Worm (Caenorhabditis elegans) whole organism, L4 larva: ENCODE measurements around the gene ZK177.2.

ENCODE experiments used
- D1046.2 ChIP-seq: fragments of 200-800 bp; sonication (Bioruptor generic); IDR thresholded peaks from 2 replicates; pipeline ENCODE4 v1.3.6; 2022; ENCODE audit warnings: missing genetic modification characterization, missing compliant biosample characterization
- F10B5.3 ChIP-seq: sonication (generic microtip); optimal IDR thresholded peaks from 2 replicates; lab custom pipeline; 2016; ENCODE audit warnings: mild to moderate bottlenecking, missing genetic modification characterization, missing compliant biosample characterization
- F26F4.8 ChIP-seq: fragments of 200-800 bp; sonication (Bioruptor generic); conservative IDR thresholded peaks from 2 replicates; pipeline ENCODE4 v1.3.6; 2022; ENCODE audit warnings: missing genetic modification characterization, missing compliant biosample characterization
- F37D6.2 ChIP-seq: sonication (generic microtip); optimal IDR thresholded peaks from 2 replicates; lab custom pipeline; 2016; ENCODE audit warnings: mild to moderate bottlenecking, missing genetic modification characterization, missing compliant biosample characterization
- R02D3.7 ChIP-seq: fragments of 150-350 bp; sonication (generic microtip); optimal IDR thresholded peaks from 3 replicates; lab custom pipeline; 2014; ENCODE audit warnings: missing biosample characterization, missing genetic modification characterization
- T20F7.1 ChIP-seq: fragments of 200-800 bp; sonication (Bioruptor generic); optimal IDR thresholded peaks from 2 replicates; lab custom pipeline; 2018; ENCODE audit warnings: mild to moderate bottlenecking, missing genetic modification characterization, missing compliant biosample characterization
- ZK337.2 ChIP-seq: fragments of 200-800 bp; sonication (Bioruptor generic); IDR thresholded peaks from 2 replicates; pipeline ENCODE4 v1.3.6; 2022; ENCODE audit warnings: missing genetic modification reagents, missing genetic modification characterization, missing compliant biosample characterization
- ZK546.5 ChIP-seq, 2 experiments: sonication (generic microtip); optimal IDR thresholded peaks; 2 replicates each; lab custom pipeline; 2017; ENCODE audit warnings: missing biosample characterization in 2 of 2, missing genetic modification characterization in 2 of 2
- ceh-20 ChIP-seq: fragments of 200-800 bp; sonication (Bioruptor generic); IDR thresholded peaks from 2 replicates; pipeline ENCODE4 v1.3.6; 2022; ENCODE audit warnings: missing genetic modification reagents, missing genetic modification characterization, missing compliant biosample characterization
- ceh-62 ChIP-seq: sonication (generic microtip); optimal IDR thresholded peaks from 2 replicates; lab custom pipeline; 2017; ENCODE audit warnings: missing biosample characterization, missing genetic modification characterization
- ceh-82 ChIP-seq: sonication (generic microtip); optimal IDR thresholded peaks from 2 replicates; lab custom pipeline; 2017; ENCODE audit warnings: missing biosample characterization, missing genetic modification characterization
- ctbp-1 ChIP-seq: fragments of 200-800 bp; sonication (Bioruptor generic); IDR thresholded peaks from 2 replicates; pipeline ENCODE4 v1.3.6; 2022; ENCODE audit warnings: missing genetic modification reagents, missing genetic modification characterization, missing compliant biosample characterization
- daf-12 ChIP-seq: fragments of 150-350 bp; optimal IDR thresholded peaks from 2 replicates; lab custom pipeline; 2014; ENCODE audit warnings: missing biosample characterization, missing genetic modification reagents, missing genetic modification characterization
- dmd-8 ChIP-seq: fragments of 200-800 bp; sonication (Bioruptor generic); IDR thresholded peaks from 2 replicates; pipeline ENCODE4 v1.3.6; 2022; ENCODE audit warnings: missing genetic modification characterization, missing compliant biosample characterization
- duxl-1 ChIP-seq: sonication (generic microtip); optimal IDR thresholded peaks from 2 replicates; lab custom pipeline; 2016; ENCODE audit warnings: mild to moderate bottlenecking, missing genetic modification characterization, moderate library complexity, missing compliant biosample characterization; ENCODE audit not compliant: poor library complexity
- dve-1 ChIP-seq: sonication (generic microtip); optimal IDR thresholded peaks from 2 replicates; lab custom pipeline; 2017; ENCODE audit warnings: antibody characterized with exemption, mild to moderate bottlenecking, missing genetic modification characterization, missing compliant biosample characterization; ENCODE audit not compliant: insufficient read depth
- egl-43 ChIP-seq: fragments of 200-800 bp; sonication (Bioruptor generic); IDR thresholded peaks from 2 replicates; pipeline ENCODE4 v1.3.6; 2022; ENCODE audit warnings: missing genetic modification reagents, missing genetic modification characterization, missing compliant biosample characterization
- fkh-10 ChIP-seq: fragments of 150-350 bp; optimal IDR thresholded peaks from 2 replicates; lab custom pipeline; 2014; ENCODE audit warnings: missing biosample characterization, missing genetic modification reagents, missing genetic modification characterization
- gei-8 ChIP-seq: fragments of 200-800 bp; sonication (Bioruptor generic); optimal IDR thresholded peaks from 2 replicates; lab custom pipeline; 2018; ENCODE audit warnings: mild to moderate bottlenecking, missing genetic modification characterization, missing compliant biosample characterization
- hlh-11 ChIP-seq: fragments of 200-800 bp; sonication (Bioruptor generic); optimal IDR thresholded peaks from 2 replicates; lab custom pipeline; 2018; ENCODE audit warnings: mild to moderate bottlenecking, missing genetic modification characterization, missing compliant biosample characterization
- hlh-30 ChIP-seq: sonication (generic microtip); optimal IDR thresholded peaks from 2 replicates; lab custom pipeline; 2017; ENCODE audit warnings: antibody characterized with exemption, mild to moderate bottlenecking, missing genetic modification characterization, missing compliant biosample characterization; ENCODE audit not compliant: insufficient read depth
- jun-1 ChIP-seq: fragments of 150-350 bp; optimal IDR thresholded peaks from 2 replicates; lab custom pipeline; 2014; ENCODE audit warnings: missing biosample characterization, missing genetic modification reagents, missing genetic modification characterization
- lim-7 ChIP-seq: fragments of 200-800 bp; sonication (Bioruptor generic); IDR thresholded peaks from 2 replicates; pipeline ENCODE4 v1.3.6; 2022; ENCODE audit warnings: missing genetic modification characterization, missing compliant biosample characterization
- lin-13 ChIP-seq: fragments of 150-350 bp; optimal IDR thresholded peaks from 2 replicates; lab custom pipeline; 2014; ENCODE audit warnings: missing biosample characterization, missing genetic modification reagents, missing genetic modification characterization
- lin-15B ChIP-seq: fragments of 150-350 bp; sonication (generic microtip); optimal IDR thresholded peaks from 3 replicates; lab custom pipeline; 2014; ENCODE audit warnings: missing biosample characterization, missing genetic modification characterization
- lin-29 ChIP-seq: fragments of 200-800 bp; sonication (Bioruptor generic); IDR thresholded peaks from 2 replicates; pipeline ENCODE4 v1.3.6; 2022; ENCODE audit warnings: missing genetic modification reagents, missing genetic modification characterization, missing compliant biosample characterization
- lin-38 ChIP-seq: fragments of 200-800 bp; sonication (Bioruptor generic); IDR thresholded peaks from 2 replicates; pipeline ENCODE4 v1.3.6; 2022; ENCODE audit warnings: missing genetic modification reagents, missing genetic modification characterization, missing compliant biosample characterization
- madf-5 ChIP-seq, 2 experiments: fragments of 200-800 bp; sonication (Bioruptor generic); IDR thresholded peaks; 2 replicates each; pipeline ENCODE4 v1.3.6; 2022; ENCODE audit warnings: missing compliant biosample characterization in 2 of 2, missing genetic modification characterization in 2 of 2
- madf-9 ChIP-seq: fragments of 200-800 bp; sonication (Bioruptor generic); conservative IDR thresholded peaks from 2 replicates; pipeline ENCODE4 v1.3.6; 2022; ENCODE audit warnings: missing genetic modification reagents, missing genetic modification characterization, missing compliant biosample characterization
- mdl-1 ChIP-seq, 2 experiments: fragments of 150-350 bp in 1 of 2; sonication (generic microtip) in 1 of 2; optimal IDR thresholded peaks; 2 replicates each; lab custom pipeline; 2014 to 2017; ENCODE audit warnings: missing biosample characterization in 2 of 2, missing genetic modification characterization in 2 of 2
- mdt-29 ChIP-seq: fragments of 200-800 bp; sonication (Bioruptor generic); IDR thresholded peaks from 2 replicates; pipeline ENCODE4 v1.3.6; 2022; ENCODE audit warnings: missing genetic modification reagents, missing genetic modification characterization, missing compliant biosample characterization
- mxl-2 ChIP-seq: fragments of 200-800 bp; sonication (Bioruptor generic); conservative IDR thresholded peaks from 2 replicates; pipeline ENCODE4 v1.3.6; 2022; ENCODE audit warnings: missing genetic modification reagents, missing genetic modification characterization, missing compliant biosample characterization
- mxl-3 ChIP-seq: fragments of 200-800 bp; sonication (Bioruptor generic); optimal IDR thresholded peaks from 2 replicates; lab custom pipeline; 2018; ENCODE audit warnings: mild to moderate bottlenecking, missing genetic modification characterization, missing compliant biosample characterization
- nhr-102 ChIP-seq: sonication (generic microtip); optimal IDR thresholded peaks from 2 replicates; lab custom pipeline; 2016; ENCODE audit warnings: mild to moderate bottlenecking, missing genetic modification characterization, moderate library complexity, missing compliant biosample characterization
- nhr-111 ChIP-seq: fragments of 200-800 bp; sonication (Bioruptor generic); optimal IDR thresholded peaks from 2 replicates; lab custom pipeline; 2018; ENCODE audit warnings: mild to moderate bottlenecking, missing genetic modification characterization, missing compliant biosample characterization
- nhr-25 ChIP-seq: sonication (generic microtip); optimal IDR thresholded peaks from 2 replicates; lab custom pipeline; 2017; ENCODE audit warnings: missing genetic modification characterization, mild to moderate bottlenecking, missing compliant biosample characterization, antibody characterized with exemption, moderate library complexity, borderline replicate concordance; ENCODE audit not compliant: insufficient read depth
- nhr-42 ChIP-seq: fragments of 200-800 bp; sonication (Bioruptor generic); IDR thresholded peaks from 2 replicates; pipeline ENCODE4 v1.3.6; 2022; ENCODE audit warnings: missing genetic modification characterization, missing compliant biosample characterization
- nhr-6 ChIP-seq: fragments of 150-350 bp; optimal IDR thresholded peaks from 2 replicates; lab custom pipeline; 2014; ENCODE audit warnings: missing biosample characterization, missing genetic modification characterization
- pha-4 ChIP-seq, 2 experiments: fragments of 150-350 bp in 1 of 2; fragments of 200-800 bp in 1 of 2; sonication (Bioruptor generic) in 1 of 2; IDR thresholded peaks in 1 of 2; optimal IDR thresholded peaks in 1 of 2; 2 replicates each; pipeline versions ENCODE4 v1.3.6 to Lab custom; 2014 to 2022; ENCODE audit warnings: missing genetic modification characterization in 2 of 2, missing genetic modification reagents in 2 of 2, missing biosample characterization in 1 of 2, missing compliant biosample characterization in 1 of 2
- pqm-1 ChIP-seq: sonication (generic microtip); optimal IDR thresholded peaks from 2 replicates; lab custom pipeline; 2017; ENCODE audit warnings: missing biosample characterization, missing genetic modification characterization
- rbr-2 ChIP-seq: sonication (generic microtip); optimal IDR thresholded peaks from 2 replicates; lab custom pipeline; 2016; ENCODE audit warnings: missing genotype, missing genetic modification characterization, missing compliant biosample characterization
- skn-1 ChIP-seq: fragments of 150-350 bp; optimal IDR thresholded peaks from 2 replicates; lab custom pipeline; 2014; ENCODE audit warnings: missing biosample characterization, missing genetic modification characterization
- snpc-1.2 ChIP-seq: fragments of 200-800 bp; sonication (Bioruptor generic); IDR thresholded peaks from 2 replicates; pipeline ENCODE4 v1.3.6; 2022; ENCODE audit warnings: missing genetic modification reagents, missing genetic modification characterization, missing compliant biosample characterization
- tag-97 ChIP-seq: fragments of 200-800 bp; sonication (Bioruptor generic); IDR thresholded peaks from 2 replicates; pipeline ENCODE4 v1.3.6; 2022; ENCODE audit warnings: missing genetic modification characterization, missing compliant biosample characterization
- unc-130 ChIP-seq: sonication (generic microtip); optimal IDR thresholded peaks from 2 replicates; lab custom pipeline; 2016; ENCODE audit warnings: missing genetic modification reagents, missing genetic modification characterization, missing compliant biosample characterization
- vab-7 ChIP-seq: fragments of 200-800 bp; sonication (Bioruptor generic); IDR thresholded peaks from 2 replicates; pipeline ENCODE4 v1.3.6; 2022; ENCODE audit warnings: missing genetic modification reagents, missing genetic modification characterization, missing compliant biosample characterization
- zag-1 ChIP-seq: fragments of 150-350 bp; optimal IDR thresholded peaks from 2 replicates; lab custom pipeline; 2014; ENCODE audit warnings: missing biosample characterization, missing genetic modification characterization
- zfp-3 ChIP-seq: fragments of 200-800 bp; sonication (Bioruptor generic); conservative IDR thresholded peaks from 2 replicates; pipeline ENCODE4 v1.3.6; 2022; ENCODE audit warnings: missing genetic modification reagents, missing genetic modification characterization, missing compliant biosample characterization
- zip-2 ChIP-seq: fragments of 150-350 bp; optimal IDR thresholded peaks from 2 replicates; lab custom pipeline; 2014; ENCODE audit warnings: missing biosample characterization, missing genetic modification characterization
- ztf-11 ChIP-seq: fragments of 150-350 bp; optimal IDR thresholded peaks from 2 replicates; lab custom pipeline; 2014; ENCODE audit warnings: missing biosample characterization, missing genetic modification characterization

ZK177.2 gene

ce11 chrII:5544145-5544515, 25.1 kb downstream of the ZK177.2 start (continued):
- peak; percentile 97 for TF ChIP-seq mdt-29 (GFP tag; lab: Robert Waterston, UW)
- TF ChIP-seq hlh-11: peak; percentile 77
- TF ChIP-seq nhr-25: no peak
- TF ChIP-seq zip-2: no peak
- peak; percentile 57 for TF ChIP-seq lin-13 (GFP tag; lab: Kevin White, UChicago)
- TF ChIP-seq ztf-11 (tag; lab: Kevin White, UChicago): no peak
- peak; percentile 16; the same call in 1 of the 2 replicates for TF ChIP-seq pha-4 (GFP tag; IDR thresholded peaks at IDR 0.05; lab: Robert Waterston, UW)
- TF ChIP-seq pha-4 (tag; optimal IDR thresholded peaks at IDR 0.05; lab: Kevin White, UChicago): no peak
- TF ChIP-seq nhr-42 (GFP tag; lab: Robert Waterston, UW): peak; percentile 86
- peak; percentile 33 for TF ChIP-seq hlh-30 (tag; lab: Kevin White, UChicago)
- TF ChIP-seq ZK546.5 (tag; optimal IDR thresholded peaks at IDR 0.05; lab: Kevin White, UChicago): no peak
- no peak for TF ChIP-seq F26F4.8 (GFP tag; lab: Robert Waterston, UW)
- no peak for TF ChIP-seq unc-130 (GFP tag; lab: Kevin White, UChicago)
- TF ChIP-seq F10B5.3 (tag; lab: Kevin White, UChicago): no peak
- TF ChIP-seq D1046.2 (GFP tag; lab: Robert Waterston, UW): peak; percentile 59; the same call in 1 of the 2 replicates
- no peak for TF ChIP-seq tag-97 (GFP tag; lab: Robert Waterston, UW)
- TF ChIP-seq duxl-1 (tag; lab: Kevin White, UChicago): peak; percentile 46
- TF ChIP-seq ceh-82: no peak
- TF ChIP-seq ZK337.2 (GFP tag; lab: Robert Waterston, UW): no peak
- no peak for TF ChIP-seq F37D6.2 (tag; lab: Kevin White, UChicago)
- peak; percentile 96 for TF ChIP-seq dve-1
- TF ChIP-seq pqm-1: no peak
- TF ChIP-seq daf-12 (tag; lab: Kevin White, UChicago): no peak
- no peak for TF ChIP-seq lin-29 (GFP tag; lab: Robert Waterston, UW)
- TF ChIP-seq vab-7 (GFP tag; lab: Robert Waterston, UW): peak; percentile 61
- 0 out of 2 replicates have a peak, but pooled peaks have one; percentile 17 for TF ChIP-seq ctbp-1 (GFP tag; lab: Robert Waterston, UW)
- TF ChIP-seq ceh-20: peak; percentile 46
- TF ChIP-seq rbr-2 (tag; lab: Kevin White, UChicago): no peak
- no peak for TF ChIP-seq ceh-62 (tag; lab: Kevin White, UChicago)
- TF ChIP-seq madf-5 (GFP tag; IDR thresholded peaks at IDR 0.05; lab: Robert Waterston, UW): no peak
- TF ChIP-seq mdl-1 (tag; optimal IDR thresholded peaks at IDR 0.05; lab: Kevin White, UChicago): peak in 1 of 2 experiments; percentile 45
- no peak for TF ChIP-seq skn-1 (tag; lab: Kevin White, UChicago)
- TF ChIP-seq lim-7 (GFP tag; lab: Robert Waterston, UW): no peak
- TF ChIP-seq gei-8 (GFP tag; lab: Kevin White, UChicago): no peak
- no peak for TF ChIP-seq mxl-3 (GFP tag; lab: Kevin White, UChicago)
- no peak for TF ChIP-seq zag-1 (tag; lab: Kevin White, UChicago)
- TF ChIP-seq nhr-6 (tag; lab: Kevin White, UChicago): no peak
- no peak for TF ChIP-seq fkh-10 (GFP tag; lab: Kevin White, UChicago)
- TF ChIP-seq dmd-8: 0 out of 2 replicates have a peak, but pooled peaks have one; percentile 4
- TF ChIP-seq madf-9: peak; percentile 63; the same call in 1 of the 2 replicates
- peak; percentile 65; the same call in 1 of the 2 replicates for TF ChIP-seq egl-43
- TF ChIP-seq snpc-1.2 (GFP tag; lab: Robert Waterston, UW): no peak
- no peak for TF ChIP-seq R02D3.7 (tag; lab: Kevin White, UChicago)
- TF ChIP-seq jun-1 (tag; lab: Kevin White, UChicago): no peak
- TF ChIP-seq nhr-102 (tag; lab: Kevin White, UChicago): peak; percentile 10
- TF ChIP-seq T20F7.1 (GFP tag; lab: Kevin White, UChicago): no peak
- no peak for TF ChIP-seq zfp-3 (GFP tag; lab: Robert Waterston, UW)
- no peak for TF ChIP-seq nhr-111 (GFP tag; lab: Kevin White, UChicago)
- peak; percentile 60; the same call in 1 of the 2 replicates for TF ChIP-seq mxl-2 (GFP tag; lab: Robert Waterston, UW)
- TF ChIP-seq lin-15B: no peak
- TF ChIP-seq lin-38 (GFP tag; lab: Robert Waterston, UW): 0 out of 2 replicates have a peak, but pooled peaks have one; percentile 4
